Worm (Caenorhabditis elegans) whole organism, early embryonic: ENCODE results near the gene R05G9.1.

Source experiments
- ama-1 ChIP-seq: fragments of 150-350 bp; optimal IDR thresholded peaks from 2 replicates; lab custom pipeline; 2014
- ceh-36 ChIP-seq: sonication (generic microtip); optimal IDR thresholded peaks from 2 replicates; lab custom pipeline; 2016; ENCODE audit warnings: missing genetic modification characterization, inconsistent platforms, missing compliant biosample characterization
- flt-1 ChIP-seq: fragments of 200-800 bp; sonication (Bioruptor generic); IDR thresholded peaks from 2 replicates; pipeline ENCODE4 v1.3.6; 2022; ENCODE audit warnings: missing genetic modification characterization, missing compliant biosample characterization

DNA sequence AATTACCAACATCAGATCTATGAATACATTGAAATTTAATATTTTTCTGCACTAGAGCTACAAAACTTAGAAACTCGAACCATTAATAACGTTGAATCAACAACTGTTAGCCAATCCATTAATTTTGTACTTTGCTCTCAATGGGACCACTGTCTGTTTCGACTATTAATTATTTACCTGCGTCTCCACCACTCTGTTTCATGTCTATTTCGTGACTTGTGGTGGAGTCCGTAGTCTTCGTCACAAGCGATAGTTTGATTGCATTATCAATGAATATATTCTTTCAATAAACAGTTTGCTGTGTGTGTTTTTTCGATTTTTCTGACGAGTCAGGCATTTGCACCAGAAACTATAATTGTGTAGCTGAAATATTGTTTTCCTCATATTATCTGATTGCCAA is 16.6 kb upstream of the R05G9.1 start:
- TF ChIP-seq ama-1 (lab: Kevin White, UChicago) (no peak), flt-1 (GFP tag; lab: Robert Waterston, UW) (no peak), ceh-36 (tag; lab: Kevin White, UChicago) (no peak)
